Worm (Caenorhabditis elegans) whole organism, L3 larva: Measurements from ENCODE around the gene srx-136.

Experiments used
- fos-1 ChIP-seq: fragments of 150-350 bp; optimal IDR thresholded peaks from 2 replicates; lab custom pipeline; 2014; ENCODE audit warnings: missing biosample characterization, missing genetic modification characterization
- nhr-237 ChIP-seq: fragments of 150-350 bp; optimal IDR thresholded peaks from 2 replicates; lab custom pipeline; 2014; ENCODE audit warnings: missing biosample characterization, missing genetic modification characterization

DNA sequence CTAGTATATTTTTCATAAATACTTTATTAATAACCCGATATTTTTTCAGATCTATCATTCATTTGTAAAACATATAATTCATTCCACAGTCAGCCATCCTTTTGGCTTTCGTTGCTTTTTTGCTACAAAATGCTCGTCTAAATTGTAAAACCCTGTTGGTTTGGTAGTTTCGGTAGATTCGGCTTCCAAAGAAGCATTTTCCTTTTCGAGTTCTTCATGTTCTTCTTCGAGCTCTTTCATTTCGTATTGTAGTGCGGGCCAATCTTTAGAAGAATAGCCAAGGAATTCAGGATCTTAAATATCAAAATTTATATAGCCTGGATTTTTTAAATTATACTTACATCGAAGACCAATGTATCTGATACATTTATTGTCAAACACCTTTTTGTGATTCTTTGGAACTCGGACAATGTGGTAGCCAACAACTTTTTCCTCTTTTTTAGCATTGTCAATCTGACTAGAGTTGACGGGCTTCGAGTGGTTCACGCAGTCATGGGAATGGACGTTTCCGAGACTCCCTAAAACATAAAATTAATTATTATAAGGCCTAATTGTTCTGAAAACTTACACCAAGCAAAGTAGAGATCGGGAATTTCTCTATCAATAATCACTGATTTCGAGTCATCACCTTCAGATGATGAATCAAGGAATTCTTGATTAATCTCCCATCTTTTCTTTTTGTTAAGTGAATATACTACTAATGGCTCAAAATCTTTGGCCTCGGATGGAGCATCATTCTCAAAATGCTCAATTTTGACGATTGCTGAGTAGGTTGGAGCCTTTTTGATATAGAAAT lies 51.1 kb downstream of the srx-136 start:
- TF ChIP-seq nhr-237 (no peak), fos-1 (tag; lab: Kevin White, UChicago) (no peak)
